Fruit fly (Drosophila melanogaster): ENCODE measurements around the gene CG6933.
A peak's percentile ranks its signal among the peaks of the same experiment; 100 is the strongest.

CG6933 gene

DNA sequence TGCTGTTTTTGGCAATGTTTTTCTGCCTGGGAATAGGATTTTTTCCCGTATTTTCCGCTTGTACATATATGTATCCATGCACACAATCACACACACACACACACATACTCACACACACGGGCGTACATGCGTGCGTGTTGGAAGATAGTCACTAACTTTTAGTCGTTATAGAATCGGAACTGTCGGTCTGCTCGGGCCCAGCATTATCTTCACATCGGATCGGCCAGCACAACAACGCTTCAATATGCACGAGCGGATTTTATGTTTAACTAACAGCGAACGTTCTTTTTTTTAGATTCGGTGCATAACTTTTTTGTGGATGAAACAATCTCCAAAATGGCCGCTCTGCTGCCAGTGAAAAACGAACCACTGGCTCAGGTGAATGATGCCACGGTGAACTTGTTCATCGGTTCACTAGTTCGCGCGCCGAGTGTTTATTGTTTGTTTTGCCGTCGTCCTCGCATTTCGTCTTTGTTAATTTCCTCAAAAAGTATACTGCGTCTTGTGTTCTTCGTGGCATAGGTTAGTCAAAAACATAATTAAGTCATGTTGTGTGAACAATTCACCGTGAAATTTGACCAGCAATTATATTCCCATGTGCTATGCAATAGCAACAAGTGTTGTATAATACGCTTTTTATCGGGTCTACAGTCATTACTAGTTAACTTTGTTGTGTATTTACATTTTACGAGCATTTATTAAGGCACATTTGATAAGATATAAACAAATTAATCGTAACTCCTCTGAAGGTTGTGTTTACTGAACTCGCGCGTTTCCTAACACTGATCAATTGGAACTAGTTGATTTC lies 21.1 kb upstream of the CG6933 start, which contains the start of the genes CG6951 and CG17233:
Gene CG6951 (plus strand): TSS at position 105 of the 808 bp plus-strand sequence.
Gene CG17233 (minus strand): TSS at position 741 of the 808 bp plus-strand sequence.
- TF ChIP-seq CG8301 (tag; optimal IDR thresholded peaks at IDR 0.05) (no peak), CG4496 (GFP tag; IDR thresholded peaks at IDR 0.05) (0 out of 3 replicates have a peak, but pooled peaks have one; percentile 7), EcR (GFP tag; optimal IDR thresholded peaks at IDR 0.05) (peak; percentile 21), gl (tag; optimal IDR thresholded peaks at IDR 0.05) (no peak), CG32121 (GFP tag; IDR thresholded peaks at IDR 0.05) (0 out of 2 replicates have a peak, but pooled peaks have one; percentile 21)

DNA sequence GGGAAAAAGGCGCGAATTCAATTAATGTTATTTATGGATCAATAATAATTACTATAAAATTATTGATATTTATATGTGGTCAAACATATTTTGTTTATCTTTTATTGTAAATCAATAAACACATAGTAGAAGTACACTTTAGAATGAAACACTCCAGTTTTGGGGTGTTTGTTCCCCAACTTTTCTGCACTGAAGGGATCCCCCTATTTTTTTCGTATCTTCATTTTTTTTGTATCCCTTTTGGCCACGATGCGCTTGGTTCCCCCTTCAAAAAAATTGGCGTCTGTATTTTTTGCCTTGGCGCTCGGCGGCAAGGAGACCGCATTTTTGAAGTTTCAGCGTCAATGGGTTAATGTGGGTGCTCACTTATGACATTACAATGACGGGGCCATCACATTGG lies 20.5 kb upstream of the CG6933 start, which contains the start of gene Clc:
Gene Clc (plus strand): TSS at position 301 of the 400 bp plus-strand sequence.
- TF ChIP-seq Snoo (tag; optimal IDR thresholded peaks at IDR 0.05) = no peak
- TF ChIP-seq fd96Ca (GFP tag; IDR thresholded peaks at IDR 0.05) = no peak
- no peak for TF ChIP-seq CG32121 (GFP tag; IDR thresholded peaks at IDR 0.05)
- no peak for TF ChIP-seq CG8301 (tag; optimal IDR thresholded peaks at IDR 0.05)
- TF ChIP-seq CG9948 (tag; optimal IDR thresholded peaks at IDR 0.05) = no peak
- no peak for TF ChIP-seq CG10348 (GFP tag; IDR thresholded peaks at IDR 0.05)
- TF ChIP-seq CG13204 (GFP tag; optimal IDR thresholded peaks at IDR 0.05) = no peak
- no peak for TF ChIP-seq gl (tag; optimal IDR thresholded peaks at IDR 0.05)
- no peak for TF ChIP-seq Pif1A (GFP tag; optimal IDR thresholded peaks at IDR 0.05)
- no peak for TF ChIP-seq CG12605 (GFP tag; IDR thresholded peaks at IDR 0.05)

DNA sequence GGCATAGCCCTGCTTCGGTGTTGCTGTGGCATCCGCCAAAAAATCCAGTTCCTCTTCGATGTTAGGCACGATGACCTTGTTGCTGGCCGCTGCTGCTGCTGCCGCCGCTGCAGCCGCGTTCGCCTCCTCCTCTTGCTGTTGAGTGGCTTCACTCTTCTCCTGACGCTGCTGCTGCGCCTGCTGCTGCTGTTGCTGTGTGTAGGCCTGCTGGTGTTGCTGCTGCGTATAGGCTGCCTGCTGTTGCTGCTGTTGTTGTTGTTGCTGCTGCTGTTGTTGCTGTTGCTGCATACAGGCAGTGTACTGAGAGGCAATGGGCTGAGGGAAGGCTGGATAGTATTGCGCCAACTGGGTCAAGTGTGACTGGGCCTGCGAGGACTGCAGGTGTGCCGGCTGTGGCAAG lies 16.9 kb upstream of the CG6933 start:
- TF ChIP-seq fd96Ca (GFP tag; IDR thresholded peaks at IDR 0.05) = no peak
- no peak for TF ChIP-seq CG13204 (GFP tag; optimal IDR thresholded peaks at IDR 0.05)
- no peak for TF ChIP-seq D1 (tag; optimal IDR thresholded peaks at IDR 0.05)
- TF ChIP-seq CG34367 (tag; optimal IDR thresholded peaks at IDR 0.05) = no peak

DNA sequence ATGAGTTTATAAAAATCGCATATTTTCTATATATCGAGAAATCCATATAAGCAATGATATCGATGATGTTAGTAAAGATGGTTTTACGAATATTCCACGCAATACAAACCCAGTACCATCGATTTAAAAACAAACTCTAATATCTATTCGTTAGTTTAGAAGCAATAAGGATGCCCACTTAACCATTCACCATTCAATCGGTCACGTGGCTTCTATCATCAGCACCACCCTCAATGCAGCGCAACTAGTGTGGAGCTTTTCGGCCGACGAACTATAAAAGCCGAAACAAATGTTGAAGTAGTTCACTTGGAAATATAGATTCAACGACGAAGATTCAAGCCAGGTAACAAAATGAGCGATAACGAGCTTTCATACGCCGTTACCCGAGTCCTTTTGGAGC lies 11.1 kb upstream of the CG6933 start, which contains the start of gene CG13813:
Gene CG13813 (plus strand): TSS at position 301 of the 400 bp plus-strand sequence.
- TF ChIP-seq Ets98B (GFP tag; IDR thresholded peaks at IDR 0.05) = no peak
- TF ChIP-seq EcR (GFP tag; optimal IDR thresholded peaks at IDR 0.05) = no peak
- TF ChIP-seq CG10348 (GFP tag; IDR thresholded peaks at IDR 0.05) = no peak
- TF ChIP-seq CG15710 (tag; optimal IDR thresholded peaks at IDR 0.05) = no peak
- TF ChIP-seq Pif1B (GFP tag; optimal IDR thresholded peaks at IDR 0.05) = no peak
- TF ChIP-seq CG8301 (tag; optimal IDR thresholded peaks at IDR 0.05) = no peak
- TF ChIP-seq CG9948 (tag; optimal IDR thresholded peaks at IDR 0.05) = no peak
- TF ChIP-seq rn (GFP tag; IDR thresholded peaks at IDR 0.05) = no peak
- no peak for TF ChIP-seq CG32121 (GFP tag; IDR thresholded peaks at IDR 0.05)
- no peak for TF ChIP-seq CG4496 (GFP tag; IDR thresholded peaks at IDR 0.05)
- TF ChIP-seq gl (tag; optimal IDR thresholded peaks at IDR 0.05) = no peak
- TF ChIP-seq D1 (tag; optimal IDR thresholded peaks at IDR 0.05) = no peak
- TF ChIP-seq CG14655 (GFP tag; optimal IDR thresholded peaks at IDR 0.05) = no peak
- TF ChIP-seq Snoo (tag; optimal IDR thresholded peaks at IDR 0.05) = no peak
- TF ChIP-seq fd96Ca (GFP tag; IDR thresholded peaks at IDR 0.05) = no peak
- TF ChIP-seq CG12605 (GFP tag; IDR thresholded peaks at IDR 0.05) = no peak

DNA sequence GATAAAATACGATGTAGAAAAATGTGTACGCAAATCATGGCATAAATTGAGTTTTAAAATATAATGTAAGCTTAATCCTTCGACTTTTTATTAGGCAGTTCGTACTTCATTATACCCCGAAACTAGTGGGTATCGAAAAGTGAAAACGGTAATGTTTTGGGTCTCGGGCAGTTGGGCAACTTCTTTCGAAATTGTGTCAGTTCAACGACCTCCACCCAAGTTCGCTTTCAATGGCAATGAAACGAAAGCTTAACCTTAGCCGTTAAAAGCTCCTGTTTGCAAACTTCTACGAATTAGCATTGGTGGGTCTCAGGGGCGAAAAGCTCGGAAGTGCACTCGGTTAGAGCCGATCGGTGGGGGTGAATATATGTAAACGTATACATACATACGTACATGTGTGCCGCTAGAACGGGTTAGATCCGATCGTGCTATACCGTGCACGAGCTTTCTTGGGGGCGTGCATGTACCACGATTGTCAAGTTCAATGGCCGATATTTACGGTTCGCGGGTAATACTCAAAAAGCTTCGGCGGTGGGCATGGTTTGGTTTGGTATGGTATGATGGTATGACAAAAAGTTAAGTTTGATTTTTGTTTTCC lies 10.1 kb upstream of the CG6933 start:
- TF ChIP-seq EcR (GFP tag; optimal IDR thresholded peaks at IDR 0.05) (peak; percentile 97), Ets98B (GFP tag; IDR thresholded peaks at IDR 0.05) (no peak; the same call in 1 of the 2 replicates)

DNA sequence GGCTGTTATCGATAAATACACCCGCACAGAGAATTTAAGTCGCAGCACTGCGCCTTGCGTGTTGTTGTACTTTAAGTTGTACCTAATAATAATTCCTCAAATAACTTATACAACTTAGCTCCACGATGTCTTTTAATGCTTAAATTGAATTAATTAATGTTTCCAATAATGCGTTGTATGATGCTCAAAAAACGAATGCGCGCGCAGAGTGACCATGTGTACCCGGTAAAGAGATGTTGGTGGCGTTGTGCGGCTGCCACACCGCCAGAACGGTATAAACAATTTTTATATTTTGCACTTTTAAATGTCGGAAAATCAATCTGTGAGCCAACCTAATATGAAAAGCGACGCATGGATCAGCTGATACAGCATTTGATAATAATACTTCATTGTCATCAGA lies 5.9 kb upstream of the CG6933 start:
- TF ChIP-seq CG8301 (tag; optimal IDR thresholded peaks at IDR 0.05) (no peak), CG32121 (GFP tag; IDR thresholded peaks at IDR 0.05) (no peak), fd96Ca (GFP tag; IDR thresholded peaks at IDR 0.05) (no peak), CG17806 (tag; optimal IDR thresholded peaks at IDR 0.05) (no peak), CG14655 (GFP tag; optimal IDR thresholded peaks at IDR 0.05) (no peak), CG8159 (tag; optimal IDR thresholded peaks at IDR 0.05) (no peak), CG4496 (GFP tag; IDR thresholded peaks at IDR 0.05) (no peak), CG13204 (GFP tag; optimal IDR thresholded peaks at IDR 0.05) (no peak), Snoo (tag; optimal IDR thresholded peaks at IDR 0.05) (no peak), CG12605 (GFP tag; IDR thresholded peaks at IDR 0.05) (no peak), CG34367 (tag; optimal IDR thresholded peaks at IDR 0.05) (no peak), gl (tag; optimal IDR thresholded peaks at IDR 0.05) (no peak), Pif1B (GFP tag; optimal IDR thresholded peaks at IDR 0.05) (no peak), CG9948 (tag; optimal IDR thresholded peaks at IDR 0.05) (no peak), D1 (tag; optimal IDR thresholded peaks at IDR 0.05) (no peak), Ets98B (GFP tag; IDR thresholded peaks at IDR 0.05) (no peak)

All from whole organism, pupa.